Worm (Caenorhabditis elegans) whole organism, midembryonic: ENCODE data around the gene marb-1.

Source experiments
- T22C8.4 ChIP-seq: fragments of 200-800 bp; sonication (Bioruptor generic); IDR thresholded peaks from 2 replicates; pipeline ENCODE4 v1.3.6; 2022; ENCODE audit warnings: missing genetic modification characterization, missing compliant biosample characterization
- flt-1 ChIP-seq: fragments of 200-800 bp; sonication (Bioruptor generic); IDR thresholded peaks from 2 replicates; pipeline ENCODE4 v1.3.6; 2022; ENCODE audit warnings: missing genetic modification characterization, missing compliant biosample characterization
- klf-2 ChIP-seq: fragments of 200-800 bp; sonication (Bioruptor generic); conservative IDR thresholded peaks from 2 replicates; pipeline ENCODE4 v1.3.6; 2022; ENCODE audit warnings: missing genetic modification reagents, missing genetic modification characterization, missing compliant biosample characterization
- med-1 ChIP-seq: sonication (generic microtip); optimal IDR thresholded peaks from 2 replicates; lab custom pipeline; 2017; ENCODE audit warnings: missing genetic modification characterization, mild to moderate bottlenecking, missing compliant biosample characterization, antibody characterized with exemption, missing genetic modification reagents; ENCODE audit not compliant: insufficient read depth
- ztf-29 ChIP-seq: fragments of 200-800 bp; sonication (Bioruptor generic); IDR thresholded peaks from 2 replicates; pipeline ENCODE4 v1.3.6; 2022; ENCODE audit warnings: missing genetic modification reagents, missing genetic modification characterization, missing compliant biosample characterization

- TF ChIP-seq T22C8.4 (GFP tag; lab: Robert Waterston, UW) (no peak), klf-2 (GFP tag; lab: Robert Waterston, UW) (no peak), flt-1 (GFP tag; lab: Robert Waterston, UW) (no peak), med-1 (no peak), ztf-29 (GFP tag; lab: Robert Waterston, UW) (no peak)
Measured at ce11 chrIV:12236011-12236410, 27.2 kb upstream of the marb-1 start, which contains the start of gene sre-16.
